Worm (Caenorhabditis elegans) whole organism, late embryonic: ENCODE data around the gene cyp-14A2.

Experiments used
- K02D7.2 ChIP-seq: sonication (generic microtip); optimal IDR thresholded peaks from 2 replicates; lab custom pipeline; 2017; ENCODE audit warnings: mild to moderate bottlenecking, missing genetic modification characterization, missing compliant biosample characterization
- ama-1 ChIP-seq: fragments of 150-350 bp; optimal IDR thresholded peaks from 2 replicates; lab custom pipeline; 2014
- ceh-2 ChIP-seq: sonication (generic microtip); optimal IDR thresholded peaks from 2 replicates; lab custom pipeline; 2016; ENCODE audit warnings: missing genotype, missing genetic modification characterization, missing compliant biosample characterization
- ceh-34 ChIP-seq: sonication (generic microtip); optimal IDR thresholded peaks from 2 replicates; lab custom pipeline; 2016; ENCODE audit warnings: mild to moderate bottlenecking, missing genetic modification characterization, missing compliant biosample characterization
- fkh-10 ChIP-seq: fragments of 150-350 bp; optimal IDR thresholded peaks from 2 replicates; lab custom pipeline; 2014; ENCODE audit warnings: missing biosample characterization, missing genetic modification reagents, missing genetic modification characterization
- hlh-13 ChIP-seq: fragments of 200-800 bp; sonication (Bioruptor generic); optimal IDR thresholded peaks from 2 replicates; lab custom pipeline; 2018; ENCODE audit warnings: mild to moderate bottlenecking, missing genetic modification characterization, missing compliant biosample characterization
- sdc-2 ChIP-seq: sonication (generic microtip); optimal IDR thresholded peaks from 2 replicates; lab custom pipeline; 2016; ENCODE audit warnings: missing genotype, missing genetic modification characterization, missing compliant biosample characterization
- sox-4 ChIP-seq: sonication (generic microtip); optimal IDR thresholded peaks from 2 replicates; lab custom pipeline; 2017; ENCODE audit warnings: mild to moderate bottlenecking, missing genetic modification characterization, inconsistent platforms, missing compliant biosample characterization
- syd-9 ChIP-seq: sonication (generic microtip); optimal IDR thresholded peaks from 2 replicates; lab custom pipeline; 2016; ENCODE audit warnings: mild to moderate bottlenecking, missing genetic modification characterization, moderate library complexity, missing compliant biosample characterization

DNA sequence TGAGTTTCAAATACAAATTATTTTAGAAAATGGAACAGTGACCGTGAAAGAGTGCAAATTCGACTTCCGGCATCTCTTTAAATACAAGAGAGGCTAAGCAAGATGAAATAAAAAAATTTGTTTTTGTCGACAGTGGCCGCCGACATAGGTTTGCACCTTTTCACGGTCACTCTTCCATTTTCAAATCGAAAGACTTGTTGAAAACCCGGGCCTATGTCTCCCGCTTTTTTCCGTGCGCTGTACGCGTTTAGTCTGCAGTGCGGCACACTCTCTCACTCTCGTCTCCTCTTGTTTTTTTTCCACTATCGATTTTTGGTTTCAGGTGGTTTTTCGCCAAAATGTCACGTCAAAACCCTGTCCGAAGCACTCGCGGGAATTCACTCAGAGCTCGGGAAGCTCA, 24.4 kb downstream of the cyp-14A2 start, which contains the start of gene hpl-1:
- no peak for TF ChIP-seq hlh-13 (GFP tag; lab: Kevin White, UChicago)
- TF ChIP-seq ceh-34 (tag; lab: Kevin White, UChicago): no peak
- no peak for TF ChIP-seq K02D7.2 (tag; lab: Kevin White, UChicago)
- no peak for TF ChIP-seq ceh-2 (tag; lab: Kevin White, UChicago)
- TF ChIP-seq ama-1 (lab: Kevin White, UChicago): no peak
- no peak for TF ChIP-seq fkh-10
- TF ChIP-seq syd-9 (tag; lab: Kevin White, UChicago): no peak
- TF ChIP-seq sox-4 (tag; lab: Kevin White, UChicago): no peak
- TF ChIP-seq sdc-2 (tag; lab: Kevin White, UChicago): no peak
